Worm (Caenorhabditis elegans): ENCODE results near the gene F52E1.3.
A peak's percentile ranks its signal among the peaks of the same experiment; 100 is the strongest.

- TF ChIP-seq egl-27 (tag; optimal IDR thresholded peaks at IDR 0.05) (peak; percentile 62), ama-1 (optimal IDR thresholded peaks at IDR 0.05) (no peak), nhr-76 (tag; optimal IDR thresholded peaks at IDR 0.05) (no peak), ztf-4 (tag; optimal IDR thresholded peaks at IDR 0.05) (no peak), nfya-1 (tag; optimal IDR thresholded peaks at IDR 0.05; ENCODE audit: insufficient read depth) (peak; percentile 18), snpc-4 (tag; optimal IDR thresholded peaks at IDR 0.05) (peak; percentile 24), nhr-28 (tag; optimal IDR thresholded peaks at IDR 0.05) (no peak), zag-1 (tag; optimal IDR thresholded peaks at IDR 0.05) (no peak)
These were observed 51.0 kb downstream of the F52E1.3 start for ce11 chrV:8445636-8446035.
